Worm (Caenorhabditis elegans) whole organism, early embryonic: ENCODE data around the gene W02H5.8.
"Not testable (repeated sequence)": the region's sequence is repeated elsewhere in the genome, so short reads cannot be mapped to it uniquely, and the experiment has no call there.

ENCODE experiments used
- B0310.2 ChIP-seq: sonication (generic microtip); optimal IDR thresholded peaks from 2 replicates; lab custom pipeline; 2016; ENCODE audit warnings: mild to moderate bottlenecking, missing genetic modification characterization, missing compliant biosample characterization
- F13C5.2 ChIP-seq: sonication (generic microtip); optimal IDR thresholded peaks from 2 replicates; lab custom pipeline; 2017; ENCODE audit warnings: mild to moderate bottlenecking, missing genetic modification characterization, inconsistent platforms, missing compliant biosample characterization
- aly-1 ChIP-seq: sonication (generic microtip); optimal IDR thresholded peaks from 2 replicates; lab custom pipeline; 2016; ENCODE audit warnings: missing genetic modification characterization, missing compliant biosample characterization
- ama-1 ChIP-seq: fragments of 150-350 bp; optimal IDR thresholded peaks from 2 replicates; lab custom pipeline; 2014
- ceh-13 ChIP-seq: fragments of 200-800 bp; sonication (Bioruptor generic); optimal IDR thresholded peaks from 2 replicates; lab custom pipeline; 2018; ENCODE audit warnings: mild to moderate bottlenecking, missing genetic modification characterization, missing compliant biosample characterization
- ceh-36 ChIP-seq: sonication (generic microtip); optimal IDR thresholded peaks from 2 replicates; lab custom pipeline; 2016; ENCODE audit warnings: missing genetic modification characterization, inconsistent platforms, missing compliant biosample characterization
- ets-7 ChIP-seq: sonication (generic microtip); optimal IDR thresholded peaks from 2 replicates; lab custom pipeline; 2016; ENCODE audit warnings: missing genotype, missing genetic modification characterization, missing compliant biosample characterization
- flt-1 ChIP-seq: fragments of 200-800 bp; sonication (Bioruptor generic); IDR thresholded peaks from 2 replicates; pipeline ENCODE4 v1.3.6; 2022; ENCODE audit warnings: missing genetic modification characterization, missing compliant biosample characterization
- hmbx-1 ChIP-seq: sonication (generic microtip); optimal IDR thresholded peaks from 2 replicates; lab custom pipeline; 2016; ENCODE audit warnings: mild to moderate bottlenecking, missing genetic modification characterization, missing compliant biosample characterization
- hmg-4 ChIP-seq: fragments of 200-800 bp; sonication (Bioruptor generic); optimal IDR thresholded peaks from 2 replicates; lab custom pipeline; 2018; ENCODE audit warnings: mild to moderate bottlenecking, missing genetic modification characterization, missing compliant biosample characterization
- hnd-1 ChIP-seq: sonication (generic microtip); optimal IDR thresholded peaks from 2 replicates; lab custom pipeline; 2016; ENCODE audit warnings: missing genetic modification characterization, missing compliant biosample characterization
- pes-1 ChIP-seq: fragments of 200-800 bp; sonication (Bioruptor generic); IDR thresholded peaks from 2 replicates; pipeline ENCODE4 v1.3.6; 2022; ENCODE audit warnings: missing genetic modification reagents, missing genetic modification characterization, missing compliant biosample characterization
- scrt-1 ChIP-seq: fragments of 200-800 bp; sonication (Bioruptor generic); IDR thresholded peaks from 2 replicates; pipeline ENCODE4 v1.3.6; 2022; ENCODE audit warnings: missing genetic modification characterization, missing compliant biosample characterization
- sea-1 ChIP-seq: fragments of 200-800 bp; sonication (Bioruptor generic); conservative IDR thresholded peaks from 2 replicates; pipeline ENCODE4 v1.3.6; 2022; ENCODE audit warnings: missing genetic modification characterization, missing compliant biosample characterization
- tbx-11 ChIP-seq: fragments of 200-800 bp; sonication (Bioruptor generic); IDR thresholded peaks from 2 replicates; pipeline ENCODE4 v1.3.6; 2022; ENCODE audit warnings: missing genetic modification characterization, missing compliant biosample characterization
- tbx-37 ChIP-seq: fragments of 200-800 bp; sonication (Bioruptor generic); conservative IDR thresholded peaks from 2 replicates; pipeline ENCODE4 v1.3.6; 2022; ENCODE audit warnings: missing genetic modification reagents, missing genetic modification characterization, missing compliant biosample characterization
- tra-4 ChIP-seq: sonication (generic microtip); optimal IDR thresholded peaks from 2 replicates; lab custom pipeline; 2017; ENCODE audit warnings: missing genetic modification characterization, missing compliant biosample characterization

Gene W02H5.8

ce11 chrV:2600543-2600942 lies 51.9 kb downstream of the W02H5.8 start:
- TF ChIP-seq hnd-1 (no peak), flt-1 (GFP tag; lab: Robert Waterston, UW) (no peak), tbx-11 (0 out of 2 replicates have a peak, but pooled peaks have one; percentile 18), hmbx-1 (no peak), sea-1 (GFP tag; lab: Robert Waterston, UW) (no peak), ceh-13 (GFP tag; lab: Kevin White, UChicago) (no peak), ets-7 (tag; lab: Kevin White, UChicago) (no peak), hmg-4 (GFP tag; lab: Kevin White, UChicago) (no peak), ceh-36 (no peak), F13C5.2 (tag; lab: Kevin White, UChicago) (peak; percentile 4), scrt-1 (GFP tag; lab: Robert Waterston, UW) (no peak), ama-1 (lab: Kevin White, UChicago) (no peak), tra-4 (no peak), B0310.2 (tag; lab: Kevin White, UChicago) (no peak), pes-1 (GFP tag; lab: Robert Waterston, UW) (peak; percentile 52; the same call in 1 of the 2 replicates), tbx-37 (GFP tag; lab: Robert Waterston, UW) (no peak), aly-1 (tag; lab: Kevin White, UChicago) (no peak)

ce11 chrV:2598830-2599229 lies 53.6 kb downstream of the W02H5.8 start, which contains the start of gene F53E10.5:
TSS of gene F53E10.5 (minus strand) at chrV:2598930.
- not testable (repeated sequence) for TF ChIP-seq scrt-1 (GFP tag; lab: Robert Waterston, UW); ceh-13 (GFP tag; lab: Kevin White, UChicago); pes-1 (GFP tag; lab: Robert Waterston, UW)
